Fruit fly (Drosophila melanogaster): ENCODE measurements around the gene CG9795.

DNA sequence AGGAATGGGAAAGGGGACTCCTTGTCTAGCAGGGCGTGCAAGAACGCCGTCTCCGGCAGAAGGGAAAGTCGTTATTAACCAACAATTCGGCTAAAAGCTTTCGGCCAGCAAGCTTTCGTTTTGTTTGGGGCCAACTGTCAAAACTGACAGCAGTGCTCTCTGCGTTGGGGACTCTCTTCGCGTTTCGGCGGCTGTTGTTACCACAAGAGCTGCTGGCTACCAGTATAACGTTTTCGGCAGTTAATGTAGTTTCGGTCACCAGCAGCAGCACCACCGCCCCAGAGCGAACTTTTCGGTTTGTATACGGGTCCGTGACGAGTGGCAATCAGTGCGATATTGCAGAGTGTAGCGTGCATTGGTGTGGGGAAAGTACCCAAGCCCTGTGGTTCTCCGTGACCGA lies 39.4 kb upstream of the CG9795 start, which contains the start of gene cpx:
- TF ChIP-seq CG8478 (optimal IDR thresholded peaks at IDR 0.05) (no peak), CTCF (optimal IDR thresholded peaks at IDR 0.05) (no peak)

Measured in S2 (cell line).